Worm (Caenorhabditis elegans): ENCODE results near the gene pezo-1.
A peak's percentile ranks its signal among the peaks of the same experiment; 100 is the strongest.

Gene pezo-1

ce11 chrIV:9333007-9333406 lies 33.3 kb downstream of the pezo-1 start:
- TF ChIP-seq nhr-77 (tag; optimal IDR thresholded peaks at IDR 0.05) (peak; percentile 82), ZK546.5 (tag; optimal IDR thresholded peaks at IDR 0.05) (no peak), nhr-41 (GFP tag; IDR thresholded peaks at IDR 0.05) (0 out of 2 replicates have a peak, but pooled peaks have one; percentile 40), hlh-30 (tag; optimal IDR thresholded peaks at IDR 0.05; ENCODE audit: insufficient read depth) (peak; percentile 5), nhr-28 (tag; optimal IDR thresholded peaks at IDR 0.05) (peak; percentile 91), lin-38 (GFP tag; IDR thresholded peaks at IDR 0.05) (peak; percentile 39; the same call in 1 of the 2 replicates), cey-2 (tag; optimal IDR thresholded peaks at IDR 0.05; ENCODE audit: borderline replicate concordance, insufficient read depth) (no peak), hlh-11 (tag; optimal IDR thresholded peaks at IDR 0.05) (peak; percentile 79), zag-1 (tag; optimal IDR thresholded peaks at IDR 0.05) (no peak), dve-1 (tag; optimal IDR thresholded peaks at IDR 0.05; ENCODE audit: insufficient read depth) (peak; percentile 73), lin-1 (GFP tag; IDR thresholded peaks at IDR 0.05) (0 out of 2 replicates have a peak, but pooled peaks have one; percentile 27), daf-8 (GFP tag; IDR thresholded peaks at IDR 0.05) (no peak), spr-1 (tag; optimal IDR thresholded peaks at IDR 0.05) (no peak), dmd-8 (GFP tag; IDR thresholded peaks at IDR 0.05) (no peak), php-3 (GFP tag; IDR thresholded peaks at IDR 0.05) (peak; percentile 88), aha-1 (tag) (peak; percentile 58), mep-1 (tag; optimal IDR thresholded peaks at IDR 0.05) (peak; percentile 21), hif-1 (tag; optimal IDR thresholded peaks at IDR 0.05) (no peak), mes-2 (tag; optimal IDR thresholded peaks at IDR 0.05; ENCODE audit: poor library complexity, severe bottlenecking) (peak; percentile 11), ztf-7 (tag; optimal IDR thresholded peaks at IDR 0.05) (no peak), daf-16 (GFP tag; optimal IDR thresholded peaks at IDR 0.05) (peak in 1 of 2 experiments; percentile 2), daf-16 (tag; optimal IDR thresholded peaks at IDR 0.05) (peak; percentile 59), ama-1 (optimal IDR thresholded peaks at IDR 0.05) (peak; percentile 34), zip-2 (tag; optimal IDR thresholded peaks at IDR 0.05) (no peak), dmd-6 (GFP tag; IDR thresholded peaks at IDR 0.05) (peak; percentile 80), F10B5.3 (tag; optimal IDR thresholded peaks at IDR 0.05) (no peak), T20F7.1 (GFP tag; optimal IDR thresholded peaks at IDR 0.05) (peak; percentile 29), mxl-3 (GFP tag; optimal IDR thresholded peaks at IDR 0.05) (peak; percentile 53), pqm-1 (tag; optimal IDR thresholded peaks at IDR 0.05) (peak; percentile 97), nhr-102 (tag; optimal IDR thresholded peaks at IDR 0.05) (peak; percentile 24), mdl-1 (tag; optimal IDR thresholded peaks at IDR 0.05) (no peak), arid-1 (GFP tag; conservative IDR thresholded peaks at IDR 0.05) (no peak)

DNA sequence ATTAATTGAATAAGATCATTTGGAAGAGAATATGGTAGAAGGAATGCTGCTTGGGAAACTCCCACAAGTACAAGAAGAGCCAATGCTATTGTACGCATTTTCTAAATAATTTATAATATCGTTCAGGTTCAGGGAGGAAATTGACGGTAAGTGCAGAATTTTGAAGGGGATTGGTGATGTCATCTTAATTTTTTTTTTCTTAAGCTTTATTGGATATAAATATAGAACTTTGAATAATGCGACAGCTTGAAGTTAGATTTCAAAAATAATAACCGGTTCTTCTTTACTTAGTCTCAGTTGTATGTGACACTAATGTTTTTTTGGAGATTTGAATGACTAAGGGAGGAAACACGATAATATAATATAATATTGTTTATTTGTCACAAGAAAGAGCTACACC lies 35.6 kb downstream of the pezo-1 start, which contains the start of gene nspg-7.1:
Gene nspg-7.1 (minus strand): TSS at position 101 of the 400 bp plus-strand sequence.
- TF ChIP-seq mep-1 (tag; optimal IDR thresholded peaks at IDR 0.05) (no peak), fkh-10 (GFP tag; optimal IDR thresholded peaks at IDR 0.05) (no peak), F37D6.2 (tag; optimal IDR thresholded peaks at IDR 0.05) (no peak), rbr-2 (tag; optimal IDR thresholded peaks at IDR 0.05) (no peak), hif-1 (tag; optimal IDR thresholded peaks at IDR 0.05) (no peak), lim-7 (GFP tag; IDR thresholded peaks at IDR 0.05) (no peak), ctbp-1 (GFP tag; IDR thresholded peaks at IDR 0.05) (no peak), mxl-2 (GFP tag; conservative IDR thresholded peaks at IDR 0.05) (no peak), F26F4.8 (GFP tag; conservative IDR thresholded peaks at IDR 0.05) (no peak), unc-39 (tag; optimal IDR thresholded peaks at IDR 0.05) (no peak), attf-4 (tag; optimal IDR thresholded peaks at IDR 0.05) (no peak), hmg-1.1 (GFP tag; IDR thresholded peaks at IDR 0.05) (no peak), lsy-2 (tag; optimal IDR thresholded peaks at IDR 0.05) (no peak), dmd-6 (GFP tag; IDR thresholded peaks at IDR 0.05) (no peak), egl-27 (tag; optimal IDR thresholded peaks at IDR 0.05) (no peak), dmd-8 (GFP tag; IDR thresholded peaks at IDR 0.05) (no peak), zag-1 (tag; optimal IDR thresholded peaks at IDR 0.05) (no peak), daf-12 (tag; optimal IDR thresholded peaks at IDR 0.05) (no peak), nhr-48 (tag; optimal IDR thresholded peaks at IDR 0.05) (no peak)

Data from whole organism, L4 larva.